Fruit fly (Drosophila melanogaster) whole organism, embryonic: ENCODE measurements around the gene CG3036.

Experiments
- Atf-2 ChIP-seq: fragments of 200-800 bp; sonication (Bioruptor generic); optimal IDR thresholded peaks from 2 replicates; lab custom pipeline; 2016; ENCODE audit warnings: missing biosample characterization, missing genetic modification characterization
- CG10565 ChIP-seq: fragments of 200-800 bp; sonication (Bioruptor generic); optimal IDR thresholded peaks from 3 replicates; lab custom pipeline; 2016; ENCODE audit warnings: missing biosample characterization, mild to moderate bottlenecking, missing genetic modification characterization
- CG11093 ChIP-seq: fragments of 200-800 bp; sonication (Bioruptor generic); IDR thresholded peaks from 3 replicates; pipeline ENCODE4 v1.3.6; 2022; ENCODE audit warnings: missing biosample characterization, missing genetic modification characterization
- CG12769 ChIP-seq: fragments of 200-800 bp; sonication (Bioruptor generic); optimal IDR thresholded peaks from 2 replicates; lab custom pipeline; 2019; ENCODE audit warnings: missing biosample characterization, mild to moderate bottlenecking, missing genetic modification characterization, moderate library complexity
- CG14014 ChIP-seq: fragments of 200-800 bp; sonication (Bioruptor generic); IDR thresholded peaks from 2 replicates; pipeline ENCODE4 v1.3.6; 2022; ENCODE audit warnings: missing biosample characterization, missing genetic modification characterization
- CG1529 ChIP-seq: fragments of 200-800 bp; sonication (Bioruptor generic); optimal IDR thresholded peaks from 3 replicates; lab custom pipeline; 2018; ENCODE audit warnings: missing biosample characterization, missing genetic modification characterization
- CG15514 ChIP-seq: fragments of 200-800 bp; sonication (Bioruptor generic); optimal IDR thresholded peaks from 3 replicates; lab custom pipeline; 2017; ENCODE audit warnings: missing biosample characterization, missing genetic modification characterization, mild to moderate bottlenecking, moderate library complexity, missing genetic modification reagents
- CG17612 ChIP-seq: fragments of 200-800 bp; sonication (Bioruptor generic); IDR thresholded peaks from 2 replicates; pipeline ENCODE4 v1.3.6; 2022; ENCODE audit warnings: missing biosample characterization, missing genetic modification characterization
- CG18262 ChIP-seq: fragments of 200-800 bp; optimal IDR thresholded peaks from 3 replicates; lab custom pipeline; 2019; ENCODE audit warnings: missing biosample characterization, mild to moderate bottlenecking, missing genetic modification characterization, moderate library complexity
- CG18764 ChIP-seq: fragments of 200-800 bp; sonication (Bioruptor generic); optimal IDR thresholded peaks from 3 replicates; lab custom pipeline; 2016; ENCODE audit warnings: missing biosample characterization, missing genetic modification characterization
- CG2199 ChIP-seq: fragments of 200-800 bp; sonication (Bioruptor generic); IDR thresholded peaks from 3 replicates; pipeline ENCODE4 v1.3.6; 2022; ENCODE audit warnings: missing biosample characterization, missing genetic modification characterization
- CG31365 ChIP-seq: fragments of 200-800 bp; sonication (Bioruptor generic); optimal IDR thresholded peaks from 2 replicates; lab custom pipeline; 2018; ENCODE audit warnings: missing biosample characterization, mild to moderate bottlenecking, missing genetic modification characterization
- CG32767 ChIP-seq: fragments of 200-800 bp; sonication (Bioruptor generic); IDR thresholded peaks from 2 replicates; pipeline ENCODE4 v1.3.6; 2022; ENCODE audit warnings: missing biosample characterization, missing genetic modification characterization
- CG33557 ChIP-seq: fragments of 200-800 bp; sonication (Bioruptor generic); optimal IDR thresholded peaks from 2 replicates; lab custom pipeline; 2019; ENCODE audit warnings: missing biosample characterization, mild to moderate bottlenecking, missing genetic modification characterization, moderate library complexity
- CG34376 ChIP-seq: fragments of 200-800 bp; sonication (Bioruptor generic); optimal IDR thresholded peaks from 2 replicates; lab custom pipeline; 2018; ENCODE audit warnings: missing biosample characterization, mild to moderate bottlenecking, missing genetic modification characterization
- CG42726 ChIP-seq: fragments of 200-800 bp; sonication (Bioruptor generic); IDR thresholded peaks from 2 replicates; pipeline ENCODE4 v1.3.6; 2022; ENCODE audit warnings: missing biosample characterization, missing genetic modification characterization; ENCODE audit not compliant: partially characterized antibody
- CG6272 ChIP-seq: fragments of 200-800 bp; sonication (Bioruptor generic); IDR thresholded peaks from 2 replicates; pipeline ENCODE4 v1.3.6; 2022; ENCODE audit warnings: missing biosample characterization, missing genetic modification characterization
- CG9609 ChIP-seq: fragments of 200-800 bp; sonication (Bioruptor generic); optimal IDR thresholded peaks from 3 replicates; lab custom pipeline; 2016; ENCODE audit warnings: missing biosample characterization, missing genetic modification characterization
- CG9797 ChIP-seq: fragments of 200-800 bp; sonication (Bioruptor generic); optimal IDR thresholded peaks from 3 replicates; lab custom pipeline; 2018; ENCODE audit warnings: missing biosample characterization, mild to moderate bottlenecking, missing genetic modification characterization
- D ChIP-seq, 2 experiments: fragments of 200-800 bp in 1 of 2; fragments of >200 bp in 1 of 2; sonication (Bioruptor generic) in 1 of 2; optimal IDR thresholded peaks; 2 replicates in 1 of 2; 3 replicates in 1 of 2; lab custom pipeline; 2017; ENCODE audit warnings: mild to moderate bottlenecking in 1 of 2, missing biosample characterization in 1 of 2, missing genetic modification characterization in 1 of 2, missing genetic modification reagents in 1 of 2
- Ets97D ChIP-seq: fragments of 200-800 bp; sonication (Bioruptor generic); optimal IDR thresholded peaks from 3 replicates; lab custom pipeline; 2016; ENCODE audit warnings: missing biosample characterization, missing genetic modification characterization
- H2.0 ChIP-seq: fragments of 200-800 bp; sonication (Bioruptor generic); IDR thresholded peaks from 2 replicates; pipeline ENCODE4 v1.3.6; 2022; ENCODE audit warnings: missing biosample characterization, missing genetic modification characterization
- Hsf ChIP-seq: fragments of 200-800 bp; sonication (Bioruptor generic); optimal IDR thresholded peaks from 3 replicates; lab custom pipeline; 2016; ENCODE audit warnings: missing biosample characterization, missing genetic modification characterization
- MESR4 ChIP-seq: fragments of 200-800 bp; sonication (Bioruptor generic); optimal IDR thresholded peaks from 2 replicates; lab custom pipeline; 2018; ENCODE audit warnings: missing biosample characterization, mild to moderate bottlenecking, missing genetic modification characterization, moderate library complexity
- Mes4 ChIP-seq: fragments of 200-800 bp; sonication (Bioruptor generic); optimal IDR thresholded peaks from 2 replicates; lab custom pipeline; 2016; ENCODE audit warnings: missing biosample characterization, missing genetic modification characterization
- Pdp1 ChIP-seq, 2 experiments: fragments of 200-800 bp; sonication (Bioruptor generic); optimal IDR thresholded peaks; 3 replicates each; lab custom pipeline; 2016; ENCODE audit warnings: missing biosample characterization in 2 of 2, missing genetic modification characterization in 2 of 2, mild to moderate bottlenecking in 1 of 2, moderate library complexity in 1 of 2
- Six4 ChIP-seq: fragments of 200-800 bp; sonication (Bioruptor generic); optimal IDR thresholded peaks from 2 replicates; lab custom pipeline; 2016; ENCODE audit warnings: missing biosample characterization, missing genetic modification characterization
- Vsx1 ChIP-seq: fragments of 200-800 bp; sonication (Bioruptor generic); optimal IDR thresholded peaks from 2 replicates; lab custom pipeline; 2017; ENCODE audit warnings: missing biosample characterization, mild to moderate bottlenecking, missing genetic modification characterization, missing genetic modification reagents
- Xrp1 ChIP-seq: fragments of 200-800 bp; sonication (Bioruptor generic); IDR thresholded peaks from 2 replicates; pipeline ENCODE4 v1.3.6; 2022; ENCODE audit warnings: missing biosample characterization, missing genetic modification characterization
- YL-1 ChIP-seq: fragments of 200-800 bp; sonication (Bioruptor generic); optimal IDR thresholded peaks from 3 replicates; lab custom pipeline; 2017; ENCODE audit warnings: missing biosample characterization, mild to moderate bottlenecking, missing genetic modification characterization
- br ChIP-seq: fragments of >200 bp; optimal IDR thresholded peaks from 2 replicates; lab custom pipeline; 2017
- cg ChIP-seq: fragments of 200-800 bp; sonication (Bioruptor generic); optimal IDR thresholded peaks from 3 replicates; lab custom pipeline; 2019; ENCODE audit warnings: missing biosample characterization, mild to moderate bottlenecking, missing genetic modification characterization, moderate library complexity
- danr ChIP-seq: fragments of 200-800 bp; sonication (Bioruptor generic); IDR thresholded peaks from 2 replicates; pipeline ENCODE4 v1.3.6; 2022; ENCODE audit warnings: missing biosample characterization, missing genetic modification characterization
- fd64A ChIP-seq: fragments of 200-800 bp; sonication (Bioruptor generic); optimal IDR thresholded peaks from 3 replicates; lab custom pipeline; 2018; ENCODE audit warnings: missing biosample characterization, mild to moderate bottlenecking, missing genetic modification characterization
- fru ChIP-seq: fragments of >200 bp; optimal IDR thresholded peaks from 2 replicates; lab custom pipeline; 2017
- ftz-f1 ChIP-seq: fragments of 200-800 bp; sonication (Bioruptor generic); optimal IDR thresholded peaks from 2 replicates; lab custom pipeline; 2016; ENCODE audit warnings: missing biosample characterization, missing genetic modification characterization
- gem ChIP-seq: fragments of 200-800 bp; sonication (Bioruptor generic); optimal IDR thresholded peaks from 2 replicates; lab custom pipeline; 2019; ENCODE audit warnings: missing biosample characterization, mild to moderate bottlenecking, missing genetic modification characterization, moderate library complexity
- grau ChIP-seq: fragments of 200-800 bp; optimal IDR thresholded peaks from 3 replicates; lab custom pipeline; 2019; ENCODE audit warnings: missing biosample characterization, mild to moderate bottlenecking, missing genetic modification characterization, moderate library complexity
- gsb-n ChIP-seq: fragments of 200-800 bp; sonication (Bioruptor generic); optimal IDR thresholded peaks from 3 replicates; lab custom pipeline; 2018; ENCODE audit warnings: missing biosample characterization, mild to moderate bottlenecking, missing genetic modification characterization
- hkb ChIP-seq, 2 experiments: fragments of 200-800 bp in 1 of 2; fragments of >200 bp in 1 of 2; sonication (Bioruptor generic) in 1 of 2; IDR thresholded peaks in 1 of 2; optimal IDR thresholded peaks in 1 of 2; 2 replicates each; pipeline versions ENCODE4 v1.3.6 to Lab custom; 2017 to 2022; ENCODE audit warnings: missing biosample characterization in 1 of 2, missing genetic modification characterization in 1 of 2
- jing ChIP-seq: fragments of 200-800 bp; sonication (Bioruptor generic); optimal IDR thresholded peaks from 2 replicates; lab custom pipeline; 2018; ENCODE audit warnings: missing biosample characterization, mild to moderate bottlenecking, missing genetic modification characterization
- ken ChIP-seq: fragments of 200-800 bp; sonication (Bioruptor generic); IDR thresholded peaks from 3 replicates; pipeline ENCODE4 v1.3.6; 2022; ENCODE audit warnings: missing biosample characterization, missing genetic modification characterization
- klu ChIP-seq: fragments of 200-800 bp; sonication (Bioruptor generic); IDR thresholded peaks from 2 replicates; pipeline ENCODE4 v1.3.6; 2022; ENCODE audit warnings: missing biosample characterization, missing genetic modification characterization
- lilli ChIP-seq: fragments of 200-800 bp; sonication (Bioruptor generic); optimal IDR thresholded peaks from 3 replicates; lab custom pipeline; 2016; ENCODE audit warnings: missing biosample characterization, missing genetic modification characterization
- mirr ChIP-seq: fragments of 200-800 bp; sonication (Bioruptor generic); optimal IDR thresholded peaks from 3 replicates; lab custom pipeline; 2018; ENCODE audit warnings: missing biosample characterization, mild to moderate bottlenecking, missing genetic modification characterization
- otp ChIP-seq: fragments of 200-800 bp; sonication (Bioruptor generic); IDR thresholded peaks from 3 replicates; pipeline ENCODE4, ENCODE4 v1.3.6; 2022; ENCODE audit warnings: missing biosample characterization, missing genetic modification characterization
- phol ChIP-seq: fragments of 200-800 bp; sonication (Bioruptor generic); optimal IDR thresholded peaks from 3 replicates; lab custom pipeline; 2018; ENCODE audit warnings: missing biosample characterization, mild to moderate bottlenecking, missing genetic modification characterization, moderate library complexity
- ranshi ChIP-seq: fragments of 200-800 bp; sonication (Bioruptor generic); IDR thresholded peaks from 2 replicates; pipeline ENCODE4 v1.3.6; 2022; ENCODE audit warnings: missing biosample characterization, missing genetic modification characterization
- repo ChIP-seq: fragments of 200-800 bp; sonication (Bioruptor generic); optimal IDR thresholded peaks from 2 replicates; lab custom pipeline; 2016; ENCODE audit warnings: missing biosample characterization, missing genetic modification characterization
- rib ChIP-seq: fragments of 200-800 bp; sonication (Bioruptor generic); IDR thresholded peaks from 2 replicates; pipeline ENCODE4 v1.3.6; 2022; ENCODE audit warnings: missing biosample characterization, missing genetic modification characterization
- ttk ChIP-seq: fragments of 200-800 bp; sonication (Bioruptor generic); IDR thresholded peaks from 2 replicates; pipeline ENCODE4 v2.1.2; 2022; ENCODE audit warnings: missing biosample characterization, missing genetic modification characterization
- z ChIP-seq: fragments of 200-800 bp; sonication (Bioruptor generic); IDR thresholded peaks from 3 replicates; pipeline ENCODE4 v1.3.6; 2022; ENCODE audit warnings: missing biosample characterization, missing genetic modification characterization

CG3036 gene

dm6 chr2L:4861503-4861902 is 30.4 kb upstream of the CG3036 start:
- TF ChIP-seq Mes4 (no peak), z (GFP tag; lab: Robert Waterston, UW) (no peak), otp (GFP tag; lab: Robert Waterston, UW) (0 out of 3 replicates have a peak, but pooled peaks have one; percentile 29), CG10565 (GFP tag; lab: Kevin White, UChicago) (no peak), CG9609 (GFP tag; lab: Kevin White, UChicago) (no peak), Atf-2 (GFP tag; lab: Kevin White, UChicago) (no peak), ttk (no peak), YL-1 (GFP tag; lab: Kevin White, UChicago) (no peak), CG18262 (tag; lab: Kevin White, UChicago) (peak; percentile 27), grau (tag; lab: Kevin White, UChicago) (peak; percentile 60), CG2199 (GFP tag; lab: Robert Waterston, UW) (no peak), CG42726 (GFP tag; lab: Robert Waterston, UW) (no peak), CG15514 (GFP tag; lab: Kevin White, UChicago) (peak; percentile 36), jing (no peak), CG31365 (tag; lab: Kevin White, UChicago) (no peak), Vsx1 (no peak), ftz-f1 (GFP tag; lab: Kevin White, UChicago) (no peak), gsb-n (tag; lab: Kevin White, UChicago) (no peak), fd64A (GFP tag; lab: Kevin White, UChicago) (no peak), D (optimal IDR thresholded peaks at IDR 0.05; lab: Kevin White, UChicago) (no peak), D (GFP tag; optimal IDR thresholded peaks at IDR 0.05; lab: Kevin White, UChicago) (no peak), Ets97D (no peak), danr (GFP tag; lab: Robert Waterston, UW) (no peak), CG12769 (tag; lab: Kevin White, UChicago) (no peak), cg (GFP tag; lab: Kevin White, UChicago) (no peak), fru (no peak), klu (no peak), phol (tag; lab: Kevin White, UChicago) (peak; percentile 42), hkb (optimal IDR thresholded peaks at IDR 0.05; lab: Kevin White, UChicago) (no peak), hkb (GFP tag; IDR thresholded peaks at IDR 0.05; lab: Robert Waterston, UW) (peak; percentile 47; the same call in 1 of the 2 replicates), H2.0 (GFP tag; lab: Robert Waterston, UW) (no peak), CG34376 (GFP tag; lab: Kevin White, UChicago) (no peak), CG33557 (GFP tag; lab: Kevin White, UChicago) (no peak), CG6272 (GFP tag; lab: Robert Waterston, UW) (peak; percentile 50; the same call in 1 of the 2 replicates), CG1529 (GFP tag; lab: Kevin White, UChicago) (no peak), CG18764 (GFP tag; lab: Kevin White, UChicago) (no peak), MESR4 (no peak), mirr (GFP tag; lab: Kevin White, UChicago) (no peak), ken (GFP tag; lab: Robert Waterston, UW) (no peak), CG14014 (GFP tag; lab: Robert Waterston, UW) (peak; percentile 59; the same call in 1 of the 2 replicates), lilli (GFP tag; lab: Kevin White, UChicago) (peak; percentile 48), Pdp1 (GFP tag; optimal IDR thresholded peaks at IDR 0.05; lab: Kevin White, UChicago) (no peak), CG9797 (GFP tag; lab: Kevin White, UChicago) (no peak), rib (GFP tag; lab: Robert Waterston, UW) (no peak), CG11093 (GFP tag; lab: Robert Waterston, UW) (peak; percentile 36; the same call in 1 of the 3 replicates), ranshi (GFP tag; lab: Robert Waterston, UW) (peak; percentile 17; the same call in 1 of the 2 replicates), Xrp1 (GFP tag; lab: Robert Waterston, UW) (peak; percentile 66), CG17612 (GFP tag; lab: Robert Waterston, UW) (no peak), Hsf (GFP tag; lab: Kevin White, UChicago) (no peak), gem (peak; percentile 47), repo (GFP tag; lab: Kevin White, UChicago) (no peak), br (lab: Kevin White, UChicago) (no peak), CG32767 (GFP tag; lab: Robert Waterston, UW) (no peak), Six4 (GFP tag; lab: Kevin White, UChicago) (no peak)
